Worm (Caenorhabditis elegans) whole organism, mixed stage, embryonic: ENCODE measurements around the gene srxa-11.

ENCODE experiments used
- M03D4.4 ChIP-seq: sonication (generic microtip); optimal IDR thresholded peaks from 2 replicates; lab custom pipeline; 2017; ENCODE audit warnings: mild to moderate bottlenecking, missing genetic modification characterization, missing compliant biosample characterization
- bed-3 ChIP-seq: fragments of 200-800 bp; sonication (Bioruptor generic); optimal IDR thresholded peaks from 3 replicates; lab custom pipeline; 2018; ENCODE audit warnings: mild to moderate bottlenecking, missing genetic modification characterization, moderate library complexity, missing compliant biosample characterization
- blmp-1 ChIP-seq: fragments of 150-350 bp; optimal IDR thresholded peaks from 2 replicates; lab custom pipeline; 2014; ENCODE audit warnings: missing biosample characterization, missing genetic modification characterization
- ceh-39 ChIP-seq: fragments of 150-350 bp; optimal IDR thresholded peaks from 2 replicates; lab custom pipeline; 2014; ENCODE audit warnings: missing biosample characterization, missing genetic modification characterization
- ceh-43 ChIP-seq: fragments of 200-800 bp; sonication (Bioruptor generic); optimal IDR thresholded peaks from 2 replicates; lab custom pipeline; 2018; ENCODE audit warnings: mild to moderate bottlenecking, missing genetic modification characterization, moderate library complexity, missing compliant biosample characterization
- ceh-83 ChIP-seq: fragments of 200-800 bp; sonication (Bioruptor generic); optimal IDR thresholded peaks from 2 replicates; lab custom pipeline; 2018; ENCODE audit warnings: mild to moderate bottlenecking, missing genetic modification characterization, missing compliant biosample characterization
- ces-1 ChIP-seq: fragments of 150-350 bp; optimal IDR thresholded peaks from 2 replicates; lab custom pipeline; 2014; ENCODE audit warnings: missing biosample characterization, missing genetic modification reagents, missing genetic modification characterization
- cnd-1 ChIP-seq: fragments of 200-800 bp; sonication (Bioruptor generic); optimal IDR thresholded peaks from 2 replicates; lab custom pipeline; 2018; ENCODE audit warnings: mild to moderate bottlenecking, missing genetic modification characterization, missing compliant biosample characterization
- drap-1 ChIP-seq: fragments of 200-800 bp; sonication (Bioruptor generic); optimal IDR thresholded peaks from 3 replicates; lab custom pipeline; 2018; ENCODE audit warnings: mild to moderate bottlenecking, missing genetic modification characterization, missing compliant biosample characterization
- elt-1 ChIP-seq: sonication (generic microtip); optimal IDR thresholded peaks from 2 replicates; lab custom pipeline; 2017; ENCODE audit warnings: missing genetic modification characterization, mild to moderate bottlenecking, missing compliant biosample characterization, antibody characterized with exemption, moderate library complexity, borderline replicate concordance; ENCODE audit not compliant: insufficient read depth
- elt-3 ChIP-seq: fragments of 150-350 bp; optimal IDR thresholded peaks from 2 replicates; lab custom pipeline; 2014; ENCODE audit warnings: missing biosample characterization, missing genetic modification characterization
- flh-1 ChIP-seq: fragments of 200-800 bp; sonication (Bioruptor generic); optimal IDR thresholded peaks from 2 replicates; lab custom pipeline; 2018; ENCODE audit warnings: mild to moderate bottlenecking, missing genetic modification characterization, moderate library complexity, missing compliant biosample characterization
- ham-2 ChIP-seq: fragments of 200-800 bp; sonication (Bioruptor generic); optimal IDR thresholded peaks from 2 replicates; lab custom pipeline; 2018; ENCODE audit warnings: mild to moderate bottlenecking, missing genetic modification characterization, missing compliant biosample characterization
- hlh-1 ChIP-seq: fragments of 150-350 bp; optimal IDR thresholded peaks from 2 replicates; lab custom pipeline; 2014; ENCODE audit warnings: missing biosample characterization, missing genetic modification reagents, missing genetic modification characterization
- lin-13 ChIP-seq: fragments of 150-350 bp; optimal IDR thresholded peaks from 2 replicates; lab custom pipeline; 2014; ENCODE audit warnings: missing biosample characterization, missing genetic modification characterization
- lin-32 ChIP-seq: fragments of 200-800 bp; sonication (Bioruptor generic); optimal IDR thresholded peaks from 2 replicates; lab custom pipeline; 2018; ENCODE audit warnings: mild to moderate bottlenecking, missing genetic modification characterization, missing compliant biosample characterization
- lsy-2 ChIP-seq: fragments of 150-350 bp; optimal IDR thresholded peaks from 2 replicates; lab custom pipeline; 2014; ENCODE audit warnings: missing biosample characterization, missing genetic modification characterization
- mab-5 ChIP-seq: fragments of 150-350 bp; optimal IDR thresholded peaks from 2 replicates; lab custom pipeline; 2014; ENCODE audit warnings: missing biosample characterization, missing genetic modification characterization
- mep-1 ChIP-seq: fragments of 150-350 bp; optimal IDR thresholded peaks from 2 replicates; lab custom pipeline; 2017; ENCODE audit warnings: missing biosample characterization, missing genetic modification reagents, missing genetic modification characterization, inconsistent platforms
- mls-2 ChIP-seq: sonication (generic microtip); optimal IDR thresholded peaks from 2 replicates; lab custom pipeline; 2016; ENCODE audit warnings: mild to moderate bottlenecking, missing genetic modification characterization, moderate library complexity, missing compliant biosample characterization
- nhr-12 ChIP-seq: fragments of 150-350 bp; optimal IDR thresholded peaks from 2 replicates; lab custom pipeline; 2014; ENCODE audit warnings: missing biosample characterization, missing genetic modification characterization
- nhr-2 ChIP-seq: fragments of 150-350 bp; optimal IDR thresholded peaks from 2 replicates; lab custom pipeline; 2014; ENCODE audit warnings: missing biosample characterization, missing genetic modification characterization
- nhr-237 ChIP-seq: fragments of 150-350 bp; optimal IDR thresholded peaks from 2 replicates; lab custom pipeline; 2014; ENCODE audit warnings: missing biosample characterization, missing genetic modification characterization
- nhr-28 ChIP-seq: fragments of 150-350 bp; optimal IDR thresholded peaks from 2 replicates; lab custom pipeline; 2014; ENCODE audit warnings: missing biosample characterization, missing genetic modification characterization
- nhr-76 ChIP-seq: sonication (generic microtip); optimal IDR thresholded peaks from 2 replicates; lab custom pipeline; 2017; ENCODE audit warnings: missing biosample characterization, missing genetic modification characterization
- pha-4 ChIP-seq: fragments of 150-350 bp; optimal IDR thresholded peaks from 2 replicates; lab custom pipeline; 2018; ENCODE audit warnings: missing biosample characterization, missing genetic modification reagents, missing genetic modification characterization
- sem-2 ChIP-seq: fragments of 200-800 bp; sonication (Bioruptor generic); optimal IDR thresholded peaks from 2 replicates; lab custom pipeline; 2018; ENCODE audit warnings: mild to moderate bottlenecking, missing genetic modification characterization, missing compliant biosample characterization
- snpc-4 ChIP-seq: fragments of 150-350 bp; optimal IDR thresholded peaks from 2 replicates; lab custom pipeline; 2014; ENCODE audit warnings: missing biosample characterization, missing genetic modification characterization
- sptf-1 ChIP-seq: sonication (generic microtip); optimal IDR thresholded peaks from 2 replicates; lab custom pipeline; 2017; ENCODE audit warnings: mild to moderate bottlenecking, missing genetic modification characterization, moderate library complexity, missing compliant biosample characterization
- tbx-8 ChIP-seq: fragments of 200-800 bp; sonication (Bioruptor generic); optimal IDR thresholded peaks from 2 replicates; lab custom pipeline; 2018; ENCODE audit warnings: mild to moderate bottlenecking, missing genetic modification characterization, moderate library complexity, missing compliant biosample characterization
- unc-120 ChIP-seq: sonication (generic microtip); optimal IDR thresholded peaks from 2 replicates; lab custom pipeline; 2017; ENCODE audit warnings: missing genetic modification characterization, missing compliant biosample characterization; ENCODE audit not compliant: poor library complexity, severe bottlenecking
- unc-39 ChIP-seq: fragments of 150-350 bp; optimal IDR thresholded peaks from 2 replicates; lab custom pipeline; 2014; ENCODE audit warnings: missing biosample characterization, missing genetic modification characterization
- unc-62 ChIP-seq: fragments of 150-350 bp; optimal IDR thresholded peaks from 2 replicates; lab custom pipeline; 2014; ENCODE audit warnings: missing biosample characterization, missing genetic modification reagents, missing genetic modification characterization
- zip-8 ChIP-seq: fragments of 150-350 bp; optimal IDR thresholded peaks from 2 replicates; lab custom pipeline; 2014; ENCODE audit warnings: missing biosample characterization, missing genetic modification characterization
- ztf-11 ChIP-seq: fragments of 150-350 bp; optimal IDR thresholded peaks from 2 replicates; lab custom pipeline; 2014; ENCODE audit warnings: missing biosample characterization, missing genetic modification characterization

Gene srxa-11

ce11 chrV:13957691-13958090 lies 33.7 kb downstream of the srxa-11 start:
- no peak for TF ChIP-seq snpc-4
- no peak for TF ChIP-seq elt-3 (tag; lab: Kevin White, UChicago)
- no peak for TF ChIP-seq blmp-1
- TF ChIP-seq mls-2 (tag; lab: Kevin White, UChicago): no peak
- TF ChIP-seq cnd-1 (tag; lab: Kevin White, UChicago): no peak
- TF ChIP-seq unc-39 (tag; lab: Kevin White, UChicago): no peak

ce11 chrV:13958247-13958646 lies 34.3 kb downstream of the srxa-11 start, which contains the start of gene R10D12.10:
TSS of gene R10D12.10 (minus strand) at chrV:13958347.
- TF ChIP-seq blmp-1 (no peak), mep-1 (tag; lab: Kevin White, UChicago) (no peak), hlh-1 (no peak), lin-13 (tag; lab: Kevin White, UChicago) (no peak), unc-120 (tag; lab: Kevin White, UChicago) (no peak), ceh-39 (tag; lab: Kevin White, UChicago) (no peak)
- TF ChIP-seq, all 35 proteins: peak for 0

ce11 chrV:13960916-13961315 lies 37.0 kb downstream of the srxa-11 start, which contains the start of gene srh-24:
TSS of gene srh-24 (minus strand) at chrV:13961016.
- TF ChIP-seq ceh-39 (tag; lab: Kevin White, UChicago) (no peak), snpc-4 (no peak), ceh-83 (no peak), sem-2 (GFP tag; lab: Kevin White, UChicago) (no peak), elt-3 (tag; lab: Kevin White, UChicago) (no peak), hlh-1 (no peak), lin-13 (tag; lab: Kevin White, UChicago) (no peak), ces-1 (GFP tag; lab: Kevin White, UChicago) (no peak), nhr-28 (no peak), unc-120 (tag; lab: Kevin White, UChicago) (no peak), ztf-11 (tag; lab: Kevin White, UChicago) (no peak), lsy-2 (tag; lab: Kevin White, UChicago) (no peak), elt-1 (tag; lab: Kevin White, UChicago) (no peak), blmp-1 (no peak), sptf-1 (tag; lab: Kevin White, UChicago) (no peak), mls-2 (tag; lab: Kevin White, UChicago) (no peak)

ce11 chrV:13961927-13962419 lies 38.0 kb downstream of the srxa-11 start, which contains the start of the genes algn-13 and R10D12.13:
TSS of gene algn-13 (minus strand) at chrV:13961977.
TSS of gene R10D12.13 (plus strand) at chrV:13962417.
- peak; percentile 68 for TF ChIP-seq ceh-43 (GFP tag; lab: Kevin White, UChicago)
- no peak for TF ChIP-seq nhr-12 (tag; lab: Kevin White, UChicago)
- TF ChIP-seq zip-8 (tag; lab: Kevin White, UChicago): no peak
- peak; percentile 64 for TF ChIP-seq flh-1 (GFP tag; lab: Kevin White, UChicago)
- peak; percentile 26 for TF ChIP-seq hlh-1
- TF ChIP-seq snpc-4: no peak
- peak; percentile 91 for TF ChIP-seq unc-120 (tag; lab: Kevin White, UChicago)
- peak; percentile 52 for TF ChIP-seq blmp-1
- peak; percentile 79 for TF ChIP-seq mep-1 (tag; lab: Kevin White, UChicago)
- peak; percentile 79 for TF ChIP-seq ceh-83
- peak; percentile 81 for TF ChIP-seq drap-1 (GFP tag; lab: Kevin White, UChicago)
- peak; percentile 66 for TF ChIP-seq lin-13 (tag; lab: Kevin White, UChicago)
- TF ChIP-seq lsy-2 (tag; lab: Kevin White, UChicago): peak; percentile 37
- no peak for TF ChIP-seq unc-39 (tag; lab: Kevin White, UChicago)
- peak; percentile 59 for TF ChIP-seq ztf-11 (tag; lab: Kevin White, UChicago)
- TF ChIP-seq sem-2 (GFP tag; lab: Kevin White, UChicago): peak; percentile 64
- TF ChIP-seq ceh-39 (tag; lab: Kevin White, UChicago): no peak
- peak; percentile 52 for TF ChIP-seq pha-4 (tag; lab: Kevin White, UChicago)
- TF ChIP-seq cnd-1 (tag; lab: Kevin White, UChicago): peak; percentile 77
- TF ChIP-seq tbx-8: peak; percentile 64
- TF ChIP-seq nhr-237 (tag; lab: Kevin White, UChicago): no peak
- TF ChIP-seq sptf-1 (tag; lab: Kevin White, UChicago): peak; percentile 92
- peak; percentile 16 for TF ChIP-seq elt-3 (tag; lab: Kevin White, UChicago)
- peak; percentile 60 for TF ChIP-seq mab-5 (tag; lab: Kevin White, UChicago)
- no peak for TF ChIP-seq unc-62 (GFP tag; lab: Kevin White, UChicago)
- TF ChIP-seq bed-3: peak; percentile 70
- peak; percentile 41 for TF ChIP-seq lin-32 (GFP tag; lab: Kevin White, UChicago)
- TF ChIP-seq ham-2 (GFP tag; lab: Kevin White, UChicago): peak; percentile 60
- peak; percentile 40 for TF ChIP-seq ces-1 (GFP tag; lab: Kevin White, UChicago)
- TF ChIP-seq M03D4.4 (tag; lab: Kevin White, UChicago): peak; percentile 86
- no peak for TF ChIP-seq nhr-28
- peak; percentile 47 for TF ChIP-seq elt-1 (tag; lab: Kevin White, UChicago)
- TF ChIP-seq mls-2 (tag; lab: Kevin White, UChicago): peak; percentile 84
- TF ChIP-seq nhr-2 (tag; lab: Kevin White, UChicago): peak; percentile 24
- no peak for TF ChIP-seq nhr-76 (tag; lab: Kevin White, UChicago)
